Fruit fly (Drosophila melanogaster): ENCODE data around the gene janB.

DNA sequence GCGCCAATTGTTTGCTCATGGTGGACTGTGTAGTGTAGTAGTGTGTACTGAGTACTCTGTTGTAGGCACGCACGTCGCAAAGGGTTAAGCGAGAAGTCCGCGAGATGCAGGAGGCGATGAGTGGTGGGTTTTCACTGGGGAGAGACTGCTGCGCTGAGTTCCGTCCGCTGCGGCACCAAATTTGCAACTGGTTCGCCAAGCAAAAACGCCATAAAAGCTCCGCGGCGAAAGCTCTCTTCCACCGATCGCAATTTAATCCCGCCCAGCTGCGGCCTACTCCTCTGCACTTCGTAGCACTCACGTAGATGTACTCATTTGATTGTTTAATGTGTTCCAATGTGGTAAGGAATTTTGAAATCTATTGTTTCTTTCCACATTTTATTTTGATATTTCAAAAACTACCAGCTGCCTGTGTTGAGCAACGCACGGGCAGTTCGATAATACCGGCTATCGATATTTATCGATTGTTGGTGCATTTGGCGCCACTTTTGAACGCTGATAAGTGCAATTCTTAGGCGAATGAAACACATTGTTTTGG, 23.5 kb downstream of the janB start, which contains the start of gene CG7920:
- TF ChIP-seq CG15336 (GFP tag; IDR thresholded peaks at IDR 0.05) (peak; percentile 46; the same call in 1 of the 2 replicates), net (GFP tag; optimal IDR thresholded peaks at IDR 0.05) (peak; percentile 45), CG6854 (GFP tag; optimal IDR thresholded peaks at IDR 0.05) (peak; percentile 73), Hr4 (GFP tag; optimal IDR thresholded peaks at IDR 0.05) (no peak), CG8319 (GFP tag; optimal IDR thresholded peaks at IDR 0.05) (no peak), Sox15 (GFP tag; optimal IDR thresholded peaks at IDR 0.05) (no peak), CG6808 (GFP tag; optimal IDR thresholded peaks at IDR 0.05) (peak; percentile 31), Blimp-1 (GFP tag; optimal IDR thresholded peaks at IDR 0.05) (no peak), fd85E (GFP tag; optimal IDR thresholded peaks at IDR 0.05) (no peak), CG34406 (GFP tag; optimal IDR thresholded peaks at IDR 0.05) (peak; percentile 7), topi (GFP tag; optimal IDR thresholded peaks at IDR 0.05) (peak; percentile 14), CG11902 (GFP tag; optimal IDR thresholded peaks at IDR 0.05) (no peak), CG11294 (GFP tag; IDR thresholded peaks at IDR 0.05) (no peak), CG7368 (GFP tag; optimal IDR thresholded peaks at IDR 0.05) (no peak)

Data from whole organism, prepupa.